Fruit fly (Drosophila melanogaster) whole organism, embryonic: ENCODE measurements around the gene iav.

Source experiments
- Atf3 ChIP-seq: fragments of 200-800 bp; sonication (Bioruptor generic); optimal IDR thresholded peaks from 3 replicates; lab custom pipeline; 2016; ENCODE audit warnings: missing biosample characterization, missing genetic modification characterization
- Atf6 ChIP-seq: fragments of 200-800 bp; sonication (Bioruptor generic); IDR thresholded peaks from 2 replicates; pipeline ENCODE4 v1.3.6; 2022; ENCODE audit warnings: missing biosample characterization, missing genetic modification characterization
- B-H1 ChIP-seq: fragments of 200-800 bp; sonication (Bioruptor generic); IDR thresholded peaks from 3 replicates; pipeline ENCODE4 v1.3.6; 2022; ENCODE audit warnings: missing biosample characterization, missing genetic modification characterization
- BEAF-32 ChIP-seq: fragments of 200-800 bp; sonication (Bioruptor generic); optimal IDR thresholded peaks from 3 replicates; lab custom pipeline; 2017; ENCODE audit warnings: missing biosample characterization, missing genetic modification characterization, mild to moderate bottlenecking, moderate library complexity, missing genetic modification reagents
- CG10267 ChIP-seq: fragments of 200-800 bp; sonication (Bioruptor generic); optimal IDR thresholded peaks from 2 replicates; lab custom pipeline; 2018; ENCODE audit warnings: missing biosample characterization, mild to moderate bottlenecking, missing genetic modification characterization, moderate library complexity
- CG10654 ChIP-seq: fragments of 200-800 bp; sonication (Bioruptor generic); optimal IDR thresholded peaks from 2 replicates; lab custom pipeline; 2016; ENCODE audit warnings: missing biosample characterization, missing genetic modification characterization
- CG10979 ChIP-seq: fragments of 200-800 bp; sonication (Bioruptor generic); optimal IDR thresholded peaks from 2 replicates; lab custom pipeline; 2018; ENCODE audit warnings: missing biosample characterization, mild to moderate bottlenecking, missing genetic modification characterization, moderate library complexity
- CG11695 ChIP-seq: fragments of 200-800 bp; sonication (Bioruptor generic); IDR thresholded peaks from 3 replicates; pipeline ENCODE4 v1.3.6; 2022; ENCODE audit warnings: missing biosample characterization, missing genetic modification characterization
- CG12155 ChIP-seq: fragments of 200-800 bp; sonication (Bioruptor generic); optimal IDR thresholded peaks from 3 replicates; lab custom pipeline; 2016; ENCODE audit warnings: missing biosample characterization, missing genetic modification characterization
- CG1529 ChIP-seq: fragments of 200-800 bp; sonication (Bioruptor generic); optimal IDR thresholded peaks from 3 replicates; lab custom pipeline; 2018; ENCODE audit warnings: missing biosample characterization, missing genetic modification characterization
- CG1603 ChIP-seq: fragments of 200-800 bp; sonication (Bioruptor generic); optimal IDR thresholded peaks from 2 replicates; lab custom pipeline; 2019; ENCODE audit warnings: missing biosample characterization, mild to moderate bottlenecking, missing genetic modification characterization, moderate library complexity
- CG1647 ChIP-seq: fragments of 200-800 bp; sonication (Bioruptor generic); optimal IDR thresholded peaks from 3 replicates; lab custom pipeline; 2016; ENCODE audit warnings: missing biosample characterization, missing genetic modification characterization
- CG17829 ChIP-seq: fragments of 200-800 bp; optimal IDR thresholded peaks from 2 replicates; lab custom pipeline; 2019; ENCODE audit warnings: missing biosample characterization, mild to moderate bottlenecking, missing genetic modification characterization, moderate library complexity
- CG18011 ChIP-seq: fragments of 200-800 bp; sonication (Bioruptor generic); optimal IDR thresholded peaks from 2 replicates; lab custom pipeline; 2017; ENCODE audit warnings: missing biosample characterization, missing genetic modification characterization, mild to moderate bottlenecking, moderate library complexity, missing genotype
- CG18619 ChIP-seq: fragments of 200-800 bp; sonication (Bioruptor generic); optimal IDR thresholded peaks from 3 replicates; lab custom pipeline; 2017; ENCODE audit warnings: missing biosample characterization, mild to moderate bottlenecking, missing genetic modification characterization
- CG6654 ChIP-seq: fragments of 200-800 bp; sonication (Bioruptor generic); optimal IDR thresholded peaks from 2 replicates; lab custom pipeline; 2017; ENCODE audit warnings: missing biosample characterization, mild to moderate bottlenecking, missing genetic modification characterization
- CG7786 ChIP-seq: fragments of 200-800 bp; sonication (Bioruptor generic); optimal IDR thresholded peaks from 2 replicates; lab custom pipeline; 2016; ENCODE audit warnings: missing biosample characterization, missing genetic modification characterization
- CG8281 ChIP-seq: fragments of 200-800 bp; sonication (Bioruptor generic); optimal IDR thresholded peaks from 2 replicates; lab custom pipeline; 2018; ENCODE audit warnings: missing biosample characterization, mild to moderate bottlenecking, missing genetic modification characterization, moderate library complexity
- CG8290 ChIP-seq, 3 experiments: fragments of 200-800 bp; sonication (Bioruptor generic); optimal IDR thresholded peaks; 2 replicates each; lab custom pipeline; 2016 to 2019; ENCODE audit warnings: missing biosample characterization in 3 of 3, missing genetic modification characterization in 3 of 3, mild to moderate bottlenecking in 2 of 3, moderate library complexity in 1 of 3
- CkIIα-i1 ChIP-seq: fragments of 200-800 bp; sonication (Bioruptor generic); IDR thresholded peaks from 2 replicates; pipeline ENCODE4 v1.3.6; 2022; ENCODE audit warnings: missing biosample characterization, missing genetic modification characterization
- CoRest ChIP-seq: fragments of 200-800 bp; sonication (Bioruptor generic); optimal IDR thresholded peaks from 3 replicates; lab custom pipeline; 2018; ENCODE audit warnings: missing biosample characterization, mild to moderate bottlenecking, missing genetic modification characterization, moderate library complexity
- Dek ChIP-seq: fragments of 200-800 bp; sonication (Bioruptor generic); optimal IDR thresholded peaks from 3 replicates; lab custom pipeline; 2019; ENCODE audit warnings: missing biosample characterization, mild to moderate bottlenecking, missing genetic modification characterization, moderate library complexity
- Dip2 ChIP-seq: fragments of 200-800 bp; sonication (Bioruptor generic); IDR thresholded peaks from 2 replicates; pipeline ENCODE4 v1.3.6; 2022; ENCODE audit warnings: missing biosample characterization, missing genetic modification characterization
- Fer1 ChIP-seq: fragments of 200-800 bp; sonication (Bioruptor generic); optimal IDR thresholded peaks from 2 replicates; lab custom pipeline; 2017; ENCODE audit warnings: missing biosample characterization, mild to moderate bottlenecking, missing genetic modification characterization
- Hmx ChIP-seq: fragments of 200-800 bp; sonication (Bioruptor generic); optimal IDR thresholded peaks from 2 replicates; lab custom pipeline; 2016; ENCODE audit warnings: missing biosample characterization, missing genetic modification characterization
- MESR4 ChIP-seq: fragments of 200-800 bp; sonication (Bioruptor generic); optimal IDR thresholded peaks from 2 replicates; lab custom pipeline; 2018; ENCODE audit warnings: missing biosample characterization, mild to moderate bottlenecking, missing genetic modification characterization, moderate library complexity
- NC2β ChIP-seq: fragments of 200-800 bp; sonication (Bioruptor generic); optimal IDR thresholded peaks from 2 replicates; lab custom pipeline; 2016; ENCODE audit warnings: missing biosample characterization, missing genetic modification characterization
- Opbp ChIP-seq: fragments of 200-800 bp; sonication (Bioruptor generic); IDR thresholded peaks from 3 replicates; pipeline ENCODE4 v1.3.6; 2022; ENCODE audit warnings: missing biosample characterization, missing genetic modification characterization; ENCODE audit not compliant: partially characterized antibody
- Usf ChIP-seq: fragments of 200-800 bp; sonication (Bioruptor generic); optimal IDR thresholded peaks from 2 replicates; lab custom pipeline; 2017; ENCODE audit warnings: missing genotype, missing biosample characterization, missing genetic modification characterization
- abd-A ChIP-seq: fragments of 200-800 bp; sonication (Bioruptor generic); optimal IDR thresholded peaks from 3 replicates; lab custom pipeline; 2019; ENCODE audit warnings: missing biosample characterization, mild to moderate bottlenecking, missing genetic modification characterization, moderate library complexity
- bsh ChIP-seq, 2 experiments: fragments of 200-800 bp; sonication (Bioruptor generic); optimal IDR thresholded peaks; 2 replicates each; lab custom pipeline; 2017 to 2018; ENCODE audit warnings: mild to moderate bottlenecking in 2 of 2, missing biosample characterization in 2 of 2, missing genetic modification characterization in 2 of 2, moderate library complexity in 1 of 2
- cg ChIP-seq: fragments of 200-800 bp; sonication (Bioruptor generic); optimal IDR thresholded peaks from 3 replicates; lab custom pipeline; 2019; ENCODE audit warnings: missing biosample characterization, mild to moderate bottlenecking, missing genetic modification characterization, moderate library complexity
- chm ChIP-seq: fragments of 200-800 bp; sonication (Bioruptor generic); IDR thresholded peaks from 2 replicates; pipeline ENCODE4 v1.3.6; 2022; ENCODE audit warnings: missing biosample characterization, missing genetic modification characterization
- danr ChIP-seq: fragments of 200-800 bp; sonication (Bioruptor generic); IDR thresholded peaks from 2 replicates; pipeline ENCODE4 v1.3.6; 2022; ENCODE audit warnings: missing biosample characterization, missing genetic modification characterization
- ems ChIP-seq: fragments of 200-800 bp; sonication (Bioruptor generic); optimal IDR thresholded peaks from 3 replicates; lab custom pipeline; 2016; ENCODE audit warnings: missing biosample characterization, missing genetic modification characterization
- esg ChIP-seq: fragments of 200-800 bp; sonication (Bioruptor generic); conservative IDR thresholded peaks from 2 replicates; pipeline ENCODE4 v1.3.6; 2022; ENCODE audit warnings: missing biosample characterization, missing genetic modification characterization
- gem ChIP-seq: fragments of 200-800 bp; sonication (Bioruptor generic); optimal IDR thresholded peaks from 2 replicates; lab custom pipeline; 2019; ENCODE audit warnings: missing biosample characterization, mild to moderate bottlenecking, missing genetic modification characterization, moderate library complexity
- gfzf ChIP-seq: fragments of 200-800 bp; sonication (Bioruptor generic); optimal IDR thresholded peaks from 2 replicates; lab custom pipeline; 2016; ENCODE audit warnings: missing biosample characterization, mild to moderate bottlenecking, missing genetic modification characterization, moderate library complexity
- gsb ChIP-seq: fragments of 200-800 bp; sonication (Bioruptor generic); IDR thresholded peaks from 2 replicates; pipeline ENCODE4 v1.3.6; 2022; ENCODE audit warnings: missing biosample characterization, missing genetic modification characterization
- her ChIP-seq: fragments of 200-800 bp; sonication (Bioruptor generic); optimal IDR thresholded peaks from 2 replicates; lab custom pipeline; 2016; ENCODE audit warnings: missing biosample characterization, missing genetic modification characterization
- ind ChIP-seq: fragments of 200-800 bp; sonication (Bioruptor generic); optimal IDR thresholded peaks from 3 replicates; lab custom pipeline; 2016; ENCODE audit warnings: missing biosample characterization, missing genetic modification characterization
- inv ChIP-seq: fragments of 200-800 bp; sonication (Bioruptor generic); IDR thresholded peaks from 2 replicates; pipeline ENCODE4 v1.3.6; 2022; ENCODE audit warnings: missing biosample characterization, missing genetic modification characterization; ENCODE audit not compliant: partially characterized antibody
- luna ChIP-seq: fragments of 200-800 bp; sonication (Bioruptor generic); optimal IDR thresholded peaks from 2 replicates; lab custom pipeline; 2016; ENCODE audit warnings: missing biosample characterization, missing genetic modification characterization
- maf-S ChIP-seq: fragments of 200-800 bp; sonication (Bioruptor generic); optimal IDR thresholded peaks from 2 replicates; lab custom pipeline; 2016; ENCODE audit warnings: missing biosample characterization, missing genetic modification characterization
- mam ChIP-seq: fragments of 200-800 bp; sonication (Bioruptor generic); optimal IDR thresholded peaks from 3 replicates; lab custom pipeline; 2016; ENCODE audit warnings: missing biosample characterization, missing genetic modification characterization
- row ChIP-seq: fragments of 200-800 bp; sonication (Bioruptor generic); IDR thresholded peaks from 3 replicates; pipeline ENCODE4 v1.3.6; 2022; ENCODE audit warnings: missing biosample characterization, missing genetic modification characterization
- sd ChIP-seq: fragments of 200-800 bp; sonication (Bioruptor generic); optimal IDR thresholded peaks from 3 replicates; lab custom pipeline; 2018; ENCODE audit warnings: missing biosample characterization, mild to moderate bottlenecking, missing genetic modification characterization, moderate library complexity
- stwl ChIP-seq: fragments of 200-800 bp; sonication (Bioruptor generic); optimal IDR thresholded peaks from 3 replicates; lab custom pipeline; 2018; ENCODE audit warnings: missing biosample characterization, mild to moderate bottlenecking, missing genetic modification characterization, moderate library complexity
- toy ChIP-seq: fragments of 200-800 bp; sonication (Bioruptor generic); IDR thresholded peaks from 2 replicates; pipeline ENCODE4 v1.3.6; 2022; ENCODE audit warnings: missing biosample characterization, missing genetic modification characterization
- twi ChIP-seq: fragments of 200-800 bp; optimal IDR thresholded peaks from 2 replicates; lab custom pipeline; 2019; ENCODE audit warnings: missing biosample characterization, mild to moderate bottlenecking, missing genetic modification characterization, moderate library complexity

iav gene

DNA sequence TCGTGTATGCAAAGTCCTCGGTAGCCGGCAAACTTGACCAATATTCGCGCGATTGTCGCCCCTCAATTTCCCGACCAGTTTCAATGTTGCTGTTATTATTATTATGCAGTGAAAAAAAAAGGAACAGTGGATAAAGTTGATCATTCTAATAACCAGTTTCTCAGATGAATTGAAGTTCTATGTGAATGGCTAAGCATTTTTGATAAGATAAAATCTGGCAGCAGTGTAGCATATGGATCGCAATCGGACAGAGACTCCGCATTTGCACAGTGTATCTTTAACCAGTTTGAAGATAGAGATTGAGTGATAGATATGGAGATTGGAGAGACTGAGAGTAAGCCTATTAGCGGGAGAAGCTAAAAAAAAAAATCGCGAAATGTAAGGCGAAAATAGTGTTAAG lies 20.4 kb upstream of the iav start (continued):
- TF ChIP-seq inv (GFP tag; lab: Robert Waterston, UW) (no peak), Fer1 (GFP tag; lab: Kevin White, UChicago) (peak; percentile 64), ems (GFP tag; lab: Kevin White, UChicago) (peak; percentile 58), Dek (peak; percentile 71), CG18619 (peak; percentile 64), CG8281 (tag; lab: Kevin White, UChicago) (peak; percentile 37), B-H1 (peak; percentile 62), Atf6 (GFP tag; lab: Robert Waterston, UW) (peak; percentile 70), luna (GFP tag; lab: Kevin White, UChicago) (peak; percentile 7), CG6654 (GFP tag; lab: Kevin White, UChicago) (peak; percentile 28), CG1603 (peak; percentile 81), CG17829 (no peak), CG10267 (peak; percentile 29), sd (tag; lab: Kevin White, UChicago) (no peak), stwl (tag; lab: Kevin White, UChicago) (no peak), cg (GFP tag; lab: Kevin White, UChicago) (no peak), CG10654 (GFP tag; lab: Kevin White, UChicago) (peak; percentile 53), MESR4 (no peak), BEAF-32 (GFP tag; lab: Kevin White, UChicago) (no peak), CoRest (tag; lab: Kevin White, UChicago) (peak; percentile 73), CG18011 (GFP tag; lab: Kevin White, UChicago) (peak; percentile 22), gfzf (GFP tag; lab: Kevin White, UChicago) (no peak), Dip2 (GFP tag; lab: Robert Waterston, UW) (no peak), her (peak; percentile 83), NC2β (peak; percentile 52), CG8290 (GFP tag; optimal IDR thresholded peaks at IDR 0.05; lab: Kevin White, UChicago) (no peak), CG8290 (tag; optimal IDR thresholded peaks at IDR 0.05; lab: Kevin White, UChicago) (peak in 1 of 2 experiments; percentile 92), chm (GFP tag; lab: Robert Waterston, UW) (peak; percentile 59; the same call in 1 of the 2 replicates), Atf3 (no peak), danr (GFP tag; lab: Robert Waterston, UW) (peak; percentile 10; the same call in 1 of the 2 replicates), bsh (GFP tag; optimal IDR thresholded peaks at IDR 0.05; lab: Kevin White, UChicago) (peak; percentile 37 to 53), gem (tag; lab: Kevin White, UChicago) (peak; percentile 80), Opbp (GFP tag; lab: Robert Waterston, UW) (no peak), row (GFP tag; lab: Robert Waterston, UW) (peak; percentile 68), twi (no peak), CG11695 (peak; percentile 74; the same call in 2 of the 3 replicates), abd-A (tag; lab: Kevin White, UChicago) (no peak), Usf (GFP tag; lab: Kevin White, UChicago) (peak; percentile 29), CkIIα-i1 (GFP tag; lab: Robert Waterston, UW) (peak; percentile 40; the same call in 1 of the 2 replicates), ind (peak; percentile 81), CG12155 (GFP tag; lab: Kevin White, UChicago) (peak; percentile 75), Hmx (GFP tag; lab: Kevin White, UChicago) (no peak), maf-S (GFP tag; lab: Kevin White, UChicago) (peak; percentile 44), gsb (peak; percentile 66; the same call in 1 of the 2 replicates), CG1529 (peak; percentile 42), mam (GFP tag; lab: Kevin White, UChicago) (peak; percentile 75), esg (GFP tag; lab: Robert Waterston, UW) (peak; percentile 67), CG10979 (peak; percentile 21), CG7786 (GFP tag; lab: Kevin White, UChicago) (peak; percentile 82), toy (GFP tag; lab: Robert Waterston, UW) (peak; percentile 65), CG1647 (GFP tag; lab: Kevin White, UChicago) (peak; percentile 58)
